Worm (Caenorhabditis elegans) whole organism, L4 larva: ENCODE measurements around the gene Y53C12A.7.

ENCODE experiments used
- D1046.2 ChIP-seq: fragments of 200-800 bp; sonication (Bioruptor generic); IDR thresholded peaks from 2 replicates; pipeline ENCODE4 v1.3.6; 2022; ENCODE audit warnings: missing genetic modification characterization, missing compliant biosample characterization
- R02D3.7 ChIP-seq: fragments of 150-350 bp; sonication (generic microtip); optimal IDR thresholded peaks from 3 replicates; lab custom pipeline; 2014; ENCODE audit warnings: missing biosample characterization, missing genetic modification characterization
- T20F7.1 ChIP-seq: fragments of 200-800 bp; sonication (Bioruptor generic); optimal IDR thresholded peaks from 2 replicates; lab custom pipeline; 2018; ENCODE audit warnings: mild to moderate bottlenecking, missing genetic modification characterization, missing compliant biosample characterization
- T26A8.4 ChIP-seq: fragments of 200-800 bp; sonication (Bioruptor generic); IDR thresholded peaks from 2 replicates; pipeline ENCODE4 v1.3.6; 2022; ENCODE audit warnings: missing genetic modification characterization, missing compliant biosample characterization
- Y105C5A.15 ChIP-seq: fragments of 200-800 bp; sonication (Bioruptor generic); IDR thresholded peaks from 2 replicates; pipeline ENCODE4 v1.3.6; 2022; ENCODE audit warnings: missing genetic modification characterization, missing compliant biosample characterization
- ZK337.2 ChIP-seq: fragments of 200-800 bp; sonication (Bioruptor generic); IDR thresholded peaks from 2 replicates; pipeline ENCODE4 v1.3.6; 2022; ENCODE audit warnings: missing genetic modification reagents, missing genetic modification characterization, missing compliant biosample characterization
- aha-1 ChIP-seq: fragments of 150-350 bp; peaks from one replicate; lab custom pipeline; 2014; ENCODE audit warnings: missing biosample characterization, missing genetic modification characterization
- attf-4 ChIP-seq: sonication (generic microtip); optimal IDR thresholded peaks from 3 replicates; lab custom pipeline; 2017; ENCODE audit warnings: missing biosample characterization, missing genetic modification characterization
- ceh-20 ChIP-seq: fragments of 200-800 bp; sonication (Bioruptor generic); IDR thresholded peaks from 2 replicates; pipeline ENCODE4 v1.3.6; 2022; ENCODE audit warnings: missing genetic modification reagents, missing genetic modification characterization, missing compliant biosample characterization
- ceh-28 ChIP-seq: fragments of 150-350 bp; optimal IDR thresholded peaks from 2 replicates; lab custom pipeline; 2014; ENCODE audit warnings: missing biosample characterization, missing genetic modification reagents, missing genetic modification characterization
- ceh-32 ChIP-seq: sonication (generic microtip); optimal IDR thresholded peaks from 2 replicates; lab custom pipeline; 2016; ENCODE audit warnings: mild to moderate bottlenecking, missing genetic modification characterization, missing compliant biosample characterization; ENCODE audit not compliant: poor library complexity
- ceh-62 ChIP-seq: sonication (generic microtip); optimal IDR thresholded peaks from 2 replicates; lab custom pipeline; 2017; ENCODE audit warnings: missing biosample characterization, missing genetic modification characterization
- cey-2 ChIP-seq: sonication (generic microtip); optimal IDR thresholded peaks from 3 replicates; lab custom pipeline; 2017; ENCODE audit warnings: missing genetic modification characterization, mild to moderate bottlenecking, missing compliant biosample characterization, antibody characterized with exemption, borderline replicate concordance; ENCODE audit not compliant: insufficient read depth
- daf-16 ChIP-seq, 3 experiments: sonication (generic microtip); optimal IDR thresholded peaks; 2 replicates each; lab custom pipeline; 2016 to 2017; ENCODE audit warnings: missing genetic modification characterization in 3 of 3, missing genetic modification reagents in 3 of 3, mild to moderate bottlenecking in 2 of 3, missing compliant biosample characterization in 2 of 3, missing biosample characterization in 1 of 3, moderate library complexity in 1 of 3
- dmd-6 ChIP-seq: fragments of 200-800 bp; sonication (Bioruptor generic); IDR thresholded peaks from 2 replicates; pipeline ENCODE4 v1.3.6; 2022; ENCODE audit warnings: missing genetic modification reagents, missing genetic modification characterization, missing compliant biosample characterization
- dmd-8 ChIP-seq: fragments of 200-800 bp; sonication (Bioruptor generic); IDR thresholded peaks from 2 replicates; pipeline ENCODE4 v1.3.6; 2022; ENCODE audit warnings: missing genetic modification characterization, missing compliant biosample characterization
- dve-1 ChIP-seq: sonication (generic microtip); optimal IDR thresholded peaks from 2 replicates; lab custom pipeline; 2017; ENCODE audit warnings: antibody characterized with exemption, mild to moderate bottlenecking, missing genetic modification characterization, missing compliant biosample characterization; ENCODE audit not compliant: insufficient read depth
- egl-43 ChIP-seq: fragments of 200-800 bp; sonication (Bioruptor generic); IDR thresholded peaks from 2 replicates; pipeline ENCODE4 v1.3.6; 2022; ENCODE audit warnings: missing genetic modification reagents, missing genetic modification characterization, missing compliant biosample characterization
- gei-8 ChIP-seq: fragments of 200-800 bp; sonication (Bioruptor generic); optimal IDR thresholded peaks from 2 replicates; lab custom pipeline; 2018; ENCODE audit warnings: mild to moderate bottlenecking, missing genetic modification characterization, missing compliant biosample characterization
- hlh-11 ChIP-seq: fragments of 200-800 bp; sonication (Bioruptor generic); optimal IDR thresholded peaks from 2 replicates; lab custom pipeline; 2018; ENCODE audit warnings: mild to moderate bottlenecking, missing genetic modification characterization, missing compliant biosample characterization
- madf-5 ChIP-seq, 2 experiments: fragments of 200-800 bp; sonication (Bioruptor generic); IDR thresholded peaks; 2 replicates each; pipeline ENCODE4 v1.3.6; 2022; ENCODE audit warnings: missing compliant biosample characterization in 2 of 2, missing genetic modification characterization in 2 of 2
- mep-1 ChIP-seq: fragments of 150-350 bp; sonication (generic microtip); optimal IDR thresholded peaks from 3 replicates; lab custom pipeline; 2014; ENCODE audit warnings: missing biosample characterization, missing genetic modification characterization
- mxl-3 ChIP-seq: fragments of 200-800 bp; sonication (Bioruptor generic); optimal IDR thresholded peaks from 2 replicates; lab custom pipeline; 2018; ENCODE audit warnings: mild to moderate bottlenecking, missing genetic modification characterization, missing compliant biosample characterization
- nhr-111 ChIP-seq: fragments of 200-800 bp; sonication (Bioruptor generic); optimal IDR thresholded peaks from 2 replicates; lab custom pipeline; 2018; ENCODE audit warnings: mild to moderate bottlenecking, missing genetic modification characterization, missing compliant biosample characterization
- nhr-237 ChIP-seq: sonication (generic microtip); optimal IDR thresholded peaks from 2 replicates; lab custom pipeline; 2017; ENCODE audit warnings: missing biosample characterization, missing genetic modification characterization
- nhr-28 ChIP-seq: fragments of 150-350 bp; optimal IDR thresholded peaks from 2 replicates; lab custom pipeline; 2014; ENCODE audit warnings: missing biosample characterization, missing genetic modification characterization
- nhr-42 ChIP-seq: fragments of 200-800 bp; sonication (Bioruptor generic); IDR thresholded peaks from 2 replicates; pipeline ENCODE4 v1.3.6; 2022; ENCODE audit warnings: missing genetic modification characterization, missing compliant biosample characterization
- nhr-48 ChIP-seq: sonication (generic microtip); optimal IDR thresholded peaks from 2 replicates; lab custom pipeline; 2016; ENCODE audit warnings: mild to moderate bottlenecking, missing genetic modification characterization, missing compliant biosample characterization
- nhr-77 ChIP-seq: fragments of 150-350 bp; optimal IDR thresholded peaks from 2 replicates; lab custom pipeline; 2014; ENCODE audit warnings: missing biosample characterization, missing genetic modification characterization
- php-3 ChIP-seq: fragments of 200-800 bp; sonication (Bioruptor generic); IDR thresholded peaks from 2 replicates; pipeline ENCODE4 v1.3.6; 2022; ENCODE audit warnings: missing genetic modification reagents, missing genetic modification characterization, missing compliant biosample characterization
- pqm-1 ChIP-seq: sonication (generic microtip); optimal IDR thresholded peaks from 2 replicates; lab custom pipeline; 2017; ENCODE audit warnings: missing biosample characterization, missing genetic modification characterization
- sdz-12 ChIP-seq: fragments of 200-800 bp; sonication (Bioruptor generic); optimal IDR thresholded peaks from 2 replicates; lab custom pipeline; 2018; ENCODE audit warnings: mild to moderate bottlenecking, missing genetic modification characterization, missing compliant biosample characterization
- skn-1 ChIP-seq: fragments of 150-350 bp; optimal IDR thresholded peaks from 2 replicates; lab custom pipeline; 2014; ENCODE audit warnings: missing biosample characterization, missing genetic modification characterization
- unc-62 ChIP-seq, 3 experiments: fragments of 150-350 bp in 1 of 3; sonication (generic microtip); optimal IDR thresholded peaks in 2 of 3; peaks in 1 of 3; 1 replicate in 1 of 3; 2 replicates in 2 of 3; lab custom pipeline; 2014 to 2017; ENCODE audit warnings: missing biosample characterization in 3 of 3, missing genetic modification characterization in 3 of 3, missing genetic modification reagents in 3 of 3, missing genotype in 1 of 3
- vab-7 ChIP-seq: fragments of 200-800 bp; sonication (Bioruptor generic); IDR thresholded peaks from 2 replicates; pipeline ENCODE4 v1.3.6; 2022; ENCODE audit warnings: missing genetic modification reagents, missing genetic modification characterization, missing compliant biosample characterization
- ztf-7 ChIP-seq: fragments of 150-350 bp; optimal IDR thresholded peaks from 2 replicates; lab custom pipeline; 2014; ENCODE audit warnings: missing biosample characterization, missing genetic modification characterization

Y53C12A.7 gene

ce11 chrII:9656210-9656755 is 44.1 kb upstream of the Y53C12A.7 start, which contains the start of gene gstk-1 (continued):
- 0 out of 2 replicates have a peak, but pooled peaks have one; percentile 25 for TF ChIP-seq dmd-8 (GFP tag; lab: Robert Waterston, UW)
- TF ChIP-seq nhr-77, result no peak
- no peak for TF ChIP-seq ceh-32 (tag; lab: Kevin White, UChicago)
- TF ChIP-seq D1046.2, result no peak
- no peak for TF ChIP-seq Y105C5A.15 (GFP tag; lab: Robert Waterston, UW)
- no peak for TF ChIP-seq skn-1 (tag; lab: Kevin White, UChicago)
- no peak for TF ChIP-seq ZK337.2
- TF ChIP-seq ztf-7 (tag; lab: Kevin White, UChicago), result no peak
- TF ChIP-seq nhr-111 (GFP tag; lab: Kevin White, UChicago), result no peak
- peak; percentile 98 for TF ChIP-seq mxl-3
- TF ChIP-seq aha-1 (tag; lab: Kevin White, UChicago), result peak; percentile 2
- no peak for TF ChIP-seq T26A8.4 (GFP tag; lab: Robert Waterston, UW)
- TF ChIP-seq dve-1 (tag; lab: Kevin White, UChicago), result peak; percentile 58
- TF ChIP-seq mep-1, result peak; percentile 30
- no peak for TF ChIP-seq R02D3.7 (tag; lab: Kevin White, UChicago)
- peak; percentile 22 for TF ChIP-seq pqm-1 (tag; lab: Kevin White, UChicago)
- no peak for TF ChIP-seq egl-43 (GFP tag; lab: Robert Waterston, UW)
- TF ChIP-seq ceh-20, result peak; percentile 47; the same call in 1 of the 2 replicates
- TF ChIP-seq nhr-48 (tag; lab: Kevin White, UChicago), result peak; percentile 67
- TF ChIP-seq, all 104 proteins: peak for 18

ce11 chrII:9658915-9659314 is 41.4 kb upstream of the Y53C12A.7 start, which contains the start of gene ZK1320.2:
Gene ZK1320.2, minus strand, starts transcription at chrII:9659002.
- TF ChIP-seq madf-5 (GFP tag; IDR thresholded peaks at IDR 0.05; lab: Robert Waterston, UW) (no peak), dmd-6 (GFP tag; lab: Robert Waterston, UW) (peak; percentile 48; the same call in 1 of the 2 replicates), hlh-11 (no peak), nhr-237 (tag; lab: Kevin White, UChicago) (no peak), cey-2 (tag; lab: Kevin White, UChicago) (no peak), daf-16 (GFP tag; optimal IDR thresholded peaks at IDR 0.05; lab: Kevin White, UChicago) (no peak), daf-16 (tag; optimal IDR thresholded peaks at IDR 0.05; lab: Kevin White, UChicago) (peak; percentile 43), php-3 (GFP tag; lab: Robert Waterston, UW) (no peak), sdz-12 (GFP tag; lab: Kevin White, UChicago) (no peak), ceh-28 (tag; lab: Kevin White, UChicago) (no peak), pqm-1 (tag; lab: Kevin White, UChicago) (peak; percentile 69), nhr-42 (no peak), T20F7.1 (no peak), ceh-62 (tag; lab: Kevin White, UChicago) (no peak), vab-7 (GFP tag; lab: Robert Waterston, UW) (no peak), nhr-28 (tag; lab: Kevin White, UChicago) (peak; percentile 55), dve-1 (tag; lab: Kevin White, UChicago) (peak; percentile 17), attf-4 (no peak)
- TF ChIP-seq, all 104 proteins: peak for 5

ce11 chrII:9660379-9660778 is 40.0 kb upstream of the Y53C12A.7 start, which contains the start of gene ZK1320.3:
Gene ZK1320.3, minus strand, starts transcription at chrII:9660419.
- no peak for TF ChIP-seq mep-1
- no peak for TF ChIP-seq daf-16 (GFP tag; optimal IDR thresholded peaks at IDR 0.05; lab: Kevin White, UChicago)
- peak; percentile 71 for TF ChIP-seq daf-16 (tag; optimal IDR thresholded peaks at IDR 0.05; lab: Kevin White, UChicago)
- peak; percentile 58 for TF ChIP-seq dve-1 (tag; lab: Kevin White, UChicago)
- no peak for TF ChIP-seq madf-5 (GFP tag; IDR thresholded peaks at IDR 0.05; lab: Robert Waterston, UW)
- TF ChIP-seq unc-62 (GFP tag; optimal IDR thresholded peaks at IDR 0.05 in 1 of 2; lab: Kevin White, UChicago), result peak in 1 of 2 experiments; percentile 94
- no peak for TF ChIP-seq unc-62 (tag; optimal IDR thresholded peaks at IDR 0.05; lab: Kevin White, UChicago)
- TF ChIP-seq gei-8 (GFP tag; lab: Kevin White, UChicago), result no peak
- peak; percentile 56 for TF ChIP-seq pqm-1 (tag; lab: Kevin White, UChicago)
- TF ChIP-seq dmd-6 (GFP tag; lab: Robert Waterston, UW), result peak; percentile 64
- peak; percentile 45 for TF ChIP-seq nhr-28 (tag; lab: Kevin White, UChicago)
- TF ChIP-seq, all 104 proteins: peak for 6
